Fruit fly (Drosophila melanogaster): ENCODE results near the gene Nufip.

Gene Nufip

DNA sequence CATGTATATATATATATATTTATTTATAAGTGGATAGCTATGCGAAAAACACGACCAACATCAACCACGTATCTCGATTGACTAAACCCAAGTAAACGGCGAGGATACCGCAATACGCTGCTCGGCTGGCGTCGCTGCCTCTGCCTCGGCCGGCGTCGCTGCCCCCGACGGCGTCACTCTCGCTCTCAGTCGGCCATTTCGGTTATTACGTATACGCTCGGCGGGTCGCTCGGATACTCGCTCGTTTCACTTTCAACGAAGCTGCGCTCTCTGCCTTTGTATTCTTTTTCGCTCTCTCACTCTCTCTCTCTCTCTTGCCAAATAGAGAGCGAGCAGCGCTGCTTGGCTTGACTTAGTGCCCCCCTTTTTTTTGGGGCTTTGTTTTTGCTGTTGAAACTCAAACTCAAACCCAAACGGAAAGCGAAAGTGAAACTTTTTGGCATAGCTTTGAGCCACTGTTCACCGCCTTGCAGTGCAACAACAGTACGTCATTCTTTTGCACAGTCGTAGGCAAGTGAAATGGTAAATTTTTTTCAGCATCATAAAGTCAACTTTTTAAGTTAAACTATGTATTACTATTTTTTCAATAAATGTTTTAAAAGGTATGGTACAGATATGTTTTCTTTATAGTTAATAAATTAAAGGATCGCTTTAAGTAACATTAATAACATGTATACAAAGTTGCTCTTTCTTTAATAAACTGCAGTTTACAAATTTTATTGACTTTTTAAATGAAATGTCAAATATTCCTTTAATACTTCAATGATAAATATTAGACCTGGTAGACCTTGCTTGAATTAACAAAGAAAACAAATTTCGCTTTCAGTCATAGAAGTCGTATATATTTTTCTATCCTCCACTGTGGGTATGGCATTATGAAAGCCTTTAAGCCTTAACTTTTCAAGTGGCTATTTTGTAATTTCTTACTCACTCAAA lies 17.8 kb upstream of the Nufip start (continued):
- TF ChIP-seq chn (GFP tag; optimal IDR thresholded peaks at IDR 0.05) (no peak), klu (GFP tag; IDR thresholded peaks at IDR 0.05) (no peak), gfzf (GFP tag; optimal IDR thresholded peaks at IDR 0.05) (no peak), Nf-YB (GFP tag; optimal IDR thresholded peaks at IDR 0.05) (no peak), CG13287 (GFP tag; IDR thresholded peaks at IDR 0.05; ENCODE audit: partially characterized antibody) (peak; percentile 61), Hr39 (optimal IDR thresholded peaks at IDR 0.05) (no peak), CG10959 (GFP tag; IDR thresholded peaks at IDR 0.05) (no peak), grn (GFP tag; optimal IDR thresholded peaks at IDR 0.05) (no peak), HLH54F (GFP tag; optimal IDR thresholded peaks at IDR 0.05) (no peak), CG17612 (GFP tag; IDR thresholded peaks at IDR 0.05) (no peak), CG3407 (GFP tag; optimal IDR thresholded peaks at IDR 0.05) (no peak), Myb (GFP tag; optimal IDR thresholded peaks at IDR 0.05) (no peak), CG4854 (GFP tag; optimal IDR thresholded peaks at IDR 0.05) (no peak), Stat92E (GFP tag; optimal IDR thresholded peaks at IDR 0.05) (no peak), Optix (GFP tag; IDR thresholded peaks at IDR 0.05) (no peak), Adf1 (GFP tag; IDR thresholded peaks at IDR 0.05) (peak; percentile 99), Ets65A (GFP tag) (peak; percentile 62), ro (GFP tag; IDR thresholded peaks at IDR 0.05) (no peak), CG4360 (GFP tag; IDR thresholded peaks at IDR 0.05) (no peak), Hsf (GFP tag; optimal IDR thresholded peaks at IDR 0.05) (no peak), CG17912 (GFP tag; optimal IDR thresholded peaks at IDR 0.05) (no peak), CG14014 (GFP tag; IDR thresholded peaks at IDR 0.05) (no peak), CG18599 (GFP tag; optimal IDR thresholded peaks at IDR 0.05) (no peak), Hand (GFP tag; optimal IDR thresholded peaks at IDR 0.05) (no peak), bab2 (GFP tag; optimal IDR thresholded peaks at IDR 0.05) (no peak), Lhr (GFP tag; optimal IDR thresholded peaks at IDR 0.05) (no peak), CG2889 (GFP tag; IDR thresholded peaks at IDR 0.05) (no peak), br (optimal IDR thresholded peaks at IDR 0.05) (no peak), Antp (GFP tag; optimal IDR thresholded peaks at IDR 0.05) (no peak), ftz-f1 (GFP tag; optimal IDR thresholded peaks at IDR 0.05) (peak; percentile 92), CG7372 (GFP tag; IDR thresholded peaks at IDR 0.05) (0 out of 2 replicates have a peak, but pooled peaks have one; percentile 20), phol (tag; optimal IDR thresholded peaks at IDR 0.05) (peak; percentile 50), CG31388 (GFP tag; optimal IDR thresholded peaks at IDR 0.05) (no peak), Side (GFP tag; optimal IDR thresholded peaks at IDR 0.05) (peak; percentile 36), abd-A (tag; optimal IDR thresholded peaks at IDR 0.05) (peak; percentile 82), kni (GFP tag; optimal IDR thresholded peaks at IDR 0.05) (peak; percentile 67), fd3F (GFP tag; optimal IDR thresholded peaks at IDR 0.05) (no peak), CG9797 (GFP tag; optimal IDR thresholded peaks at IDR 0.05) (no peak), Dbx (GFP tag; IDR thresholded peaks at IDR 0.05) (peak; percentile 18; the same call in 1 of the 3 replicates), seq (GFP tag; IDR thresholded peaks at IDR 0.05) (no peak), Hr51 (GFP tag; optimal IDR thresholded peaks at IDR 0.05) (peak in 1 of 2 experiments; percentile 74), CG1832 (GFP tag; optimal IDR thresholded peaks at IDR 0.05) (no peak), PHDP (tag; optimal IDR thresholded peaks at IDR 0.05) (no peak), toy (GFP tag; IDR thresholded peaks at IDR 0.05) (no peak), Sry-δ (GFP tag; optimal IDR thresholded peaks at IDR 0.05) (no peak), CG7745 (tag; optimal IDR thresholded peaks at IDR 0.05) (no peak), mld (GFP tag; IDR thresholded peaks at IDR 0.05; ENCODE audit: partially characterized antibody) (no peak), Atf-2 (GFP tag; optimal IDR thresholded peaks at IDR 0.05) (no peak), fd64A (GFP tag; optimal IDR thresholded peaks at IDR 0.05) (no peak), Lim3 (GFP tag; IDR thresholded peaks at IDR 0.05) (no peak)

Data from whole organism, embryonic.